Fruit fly (Drosophila melanogaster) whole organism, embryonic: ENCODE data around the gene prg.

Experiments
- Ada2b ChIP-seq: fragments of 200-800 bp; sonication (Bioruptor generic); IDR thresholded peaks from 2 replicates; pipeline ENCODE4 v1.3.6; 2022; ENCODE audit warnings: missing biosample characterization, missing genetic modification characterization
- Aef1 ChIP-seq: fragments of 200-800 bp; sonication (Bioruptor generic); IDR thresholded peaks from 3 replicates; pipeline ENCODE4 v1.3.6; 2022; ENCODE audit warnings: missing biosample characterization, missing genetic modification characterization
- Antp ChIP-seq: fragments of 200-800 bp; sonication (Bioruptor generic); optimal IDR thresholded peaks from 3 replicates; lab custom pipeline; 2016; ENCODE audit warnings: missing biosample characterization, missing genetic modification characterization
- CG1024 ChIP-seq: fragments of 200-800 bp; sonication (Bioruptor generic); IDR thresholded peaks from 2 replicates; pipeline ENCODE4 v1.3.6; 2022; ENCODE audit warnings: missing biosample characterization, missing genetic modification characterization
- CG1602 ChIP-seq: fragments of 200-800 bp; sonication (Bioruptor generic); optimal IDR thresholded peaks from 3 replicates; lab custom pipeline; 2016; ENCODE audit warnings: missing biosample characterization, missing genetic modification characterization
- CG17802 ChIP-seq: fragments of 200-800 bp; sonication (Bioruptor generic); optimal IDR thresholded peaks from 2 replicates; lab custom pipeline; 2018; ENCODE audit warnings: missing biosample characterization, mild to moderate bottlenecking, missing genetic modification characterization, moderate library complexity
- CG18599 ChIP-seq: fragments of 200-800 bp; sonication (Bioruptor generic); optimal IDR thresholded peaks from 3 replicates; lab custom pipeline; 2017; ENCODE audit warnings: missing biosample characterization, missing genetic modification characterization, mild to moderate bottlenecking, moderate library complexity, missing genetic modification reagents
- CG30403 ChIP-seq: fragments of 200-800 bp; sonication (Bioruptor generic); optimal IDR thresholded peaks from 3 replicates; lab custom pipeline; 2016; ENCODE audit warnings: missing biosample characterization, missing genetic modification characterization
- CG3065 ChIP-seq: fragments of 200-800 bp; sonication (Bioruptor generic); optimal IDR thresholded peaks from 2 replicates; lab custom pipeline; 2016; ENCODE audit warnings: missing biosample characterization, missing genetic modification characterization
- CG34422 ChIP-seq: fragments of 200-800 bp; sonication (Bioruptor generic); IDR thresholded peaks from 3 replicates; pipeline ENCODE4 v1.3.6; 2022; ENCODE audit warnings: missing biosample characterization, missing genetic modification characterization
- CG6272 ChIP-seq: fragments of 200-800 bp; sonication (Bioruptor generic); IDR thresholded peaks from 2 replicates; pipeline ENCODE4 v1.3.6; 2022; ENCODE audit warnings: missing biosample characterization, missing genetic modification characterization
- CG8089 ChIP-seq: fragments of 200-800 bp; sonication (Bioruptor generic); optimal IDR thresholded peaks from 3 replicates; lab custom pipeline; 2016; ENCODE audit warnings: missing biosample characterization, missing genetic modification characterization
- CG8765 ChIP-seq: fragments of 200-800 bp; sonication (Bioruptor generic); IDR thresholded peaks from 2 replicates; pipeline ENCODE4 v1.3.6; 2022; ENCODE audit warnings: missing biosample characterization, missing genetic modification characterization
- CG8924 ChIP-seq: fragments of 200-800 bp; optimal IDR thresholded peaks from 3 replicates; lab custom pipeline; 2019; ENCODE audit warnings: missing biosample characterization, mild to moderate bottlenecking, missing genetic modification characterization, moderate library complexity
- CG9215 ChIP-seq: fragments of 200-800 bp; sonication (Bioruptor generic); IDR thresholded peaks from 2 replicates; pipeline ENCODE4 v1.3.6; 2022; ENCODE audit warnings: missing biosample characterization, missing genetic modification characterization
- CHES-1-like ChIP-seq: fragments of 200-800 bp; sonication (Bioruptor generic); optimal IDR thresholded peaks from 2 replicates; lab custom pipeline; 2016; ENCODE audit warnings: missing biosample characterization, missing genetic modification characterization
- CoRest ChIP-seq: fragments of 200-800 bp; sonication (Bioruptor generic); optimal IDR thresholded peaks from 3 replicates; lab custom pipeline; 2018; ENCODE audit warnings: missing biosample characterization, mild to moderate bottlenecking, missing genetic modification characterization, moderate library complexity
- CrebB ChIP-seq: fragments of 200-800 bp; sonication (Bioruptor generic); optimal IDR thresholded peaks from 3 replicates; lab custom pipeline; 2018; ENCODE audit warnings: missing biosample characterization, mild to moderate bottlenecking, missing genetic modification characterization
- Dbx ChIP-seq: fragments of 200-800 bp; sonication (Bioruptor generic); IDR thresholded peaks from 3 replicates; pipeline ENCODE4 v1.3.6; 2022; ENCODE audit warnings: missing biosample characterization, missing genetic modification characterization
- Dip3 ChIP-seq: fragments of 200-800 bp; sonication (Bioruptor generic); optimal IDR thresholded peaks from 3 replicates; lab custom pipeline; 2016; ENCODE audit warnings: missing biosample characterization, missing genetic modification characterization
- Dll ChIP-seq: fragments of 200-800 bp; sonication (Bioruptor generic); IDR thresholded peaks from 4 replicates; pipeline ENCODE4 v1.3.6; 2022; ENCODE audit warnings: missing biosample characterization, missing genetic modification characterization; ENCODE audit not compliant: partially characterized antibody
- Fer1 ChIP-seq: fragments of 200-800 bp; sonication (Bioruptor generic); optimal IDR thresholded peaks from 2 replicates; lab custom pipeline; 2017; ENCODE audit warnings: missing biosample characterization, mild to moderate bottlenecking, missing genetic modification characterization
- HLH4C ChIP-seq: fragments of 200-800 bp; sonication (Bioruptor generic); IDR thresholded peaks from 3 replicates; pipeline ENCODE4 v1.3.6; 2022; ENCODE audit warnings: missing biosample characterization, missing genetic modification characterization; ENCODE audit not compliant: partially characterized antibody
- Optix ChIP-seq: fragments of 200-800 bp; sonication (Bioruptor generic); IDR thresholded peaks from 3 replicates; pipeline ENCODE4 v1.3.6; 2022; ENCODE audit warnings: missing biosample characterization, missing genetic modification characterization
- Pdp1 ChIP-seq, 2 experiments: fragments of 200-800 bp; sonication (Bioruptor generic); optimal IDR thresholded peaks; 3 replicates each; lab custom pipeline; 2016; ENCODE audit warnings: missing biosample characterization in 2 of 2, missing genetic modification characterization in 2 of 2, mild to moderate bottlenecking in 1 of 2, moderate library complexity in 1 of 2
- Sin3A ChIP-seq: fragments of >200 bp; optimal IDR thresholded peaks from 2 replicates; lab custom pipeline; 2018
- Sox102F ChIP-seq: fragments of 200-800 bp; sonication (Bioruptor generic); optimal IDR thresholded peaks from 2 replicates; lab custom pipeline; 2018; ENCODE audit warnings: missing biosample characterization, mild to moderate bottlenecking, missing genetic modification characterization, moderate library complexity
- Sry-δ ChIP-seq: fragments of 200-800 bp; sonication (Bioruptor generic); optimal IDR thresholded peaks from 2 replicates; lab custom pipeline; 2016; ENCODE audit warnings: missing biosample characterization, missing genetic modification characterization
- ac ChIP-seq: fragments of 200-800 bp; sonication (Bioruptor generic); optimal IDR thresholded peaks from 3 replicates; lab custom pipeline; 2017; ENCODE audit warnings: missing biosample characterization, mild to moderate bottlenecking, missing genetic modification characterization
- aop ChIP-seq: fragments of 200-800 bp; sonication (Bioruptor generic); IDR thresholded peaks from 2 replicates; pipeline ENCODE4 v1.3.6; 2022; ENCODE audit warnings: missing biosample characterization, missing genetic modification characterization
- az2 ChIP-seq: fragments of 200-800 bp; sonication (Bioruptor generic); optimal IDR thresholded peaks from 3 replicates; lab custom pipeline; 2016; ENCODE audit warnings: missing biosample characterization, missing genetic modification characterization
- bigmax ChIP-seq: fragments of 200-800 bp; sonication (Bioruptor generic); optimal IDR thresholded peaks from 2 replicates; lab custom pipeline; 2018; ENCODE audit warnings: missing biosample characterization, mild to moderate bottlenecking, missing genetic modification characterization
- cas ChIP-seq: fragments of 200-800 bp; sonication (Bioruptor generic); IDR thresholded peaks from 2 replicates; pipeline ENCODE4 v1.3.6; 2022; ENCODE audit warnings: missing biosample characterization, missing genetic modification characterization
- cato ChIP-seq: fragments of 200-800 bp; sonication (Bioruptor generic); optimal IDR thresholded peaks from 2 replicates; lab custom pipeline; 2016; ENCODE audit warnings: missing biosample characterization, missing genetic modification characterization, borderline replicate concordance
- chif ChIP-seq, 2 experiments: fragments of 200-800 bp; sonication (Bioruptor generic); optimal IDR thresholded peaks; 3 replicates each; lab custom pipeline; 2016; ENCODE audit warnings: missing biosample characterization in 2 of 2, missing genetic modification characterization in 2 of 2
- corto ChIP-seq: fragments of 200-800 bp; sonication (Bioruptor generic); optimal IDR thresholded peaks from 2 replicates; lab custom pipeline; 2016; ENCODE audit warnings: missing biosample characterization, mild to moderate bottlenecking, missing genetic modification characterization, moderate library complexity
- crp ChIP-seq, 2 experiments: fragments of 200-800 bp; sonication (Bioruptor generic); optimal IDR thresholded peaks; 2 replicates in 1 of 2; 3 replicates in 1 of 2; lab custom pipeline; 2017; ENCODE audit warnings: missing biosample characterization in 2 of 2, missing genetic modification characterization in 2 of 2, mild to moderate bottlenecking in 1 of 2, moderate library complexity in 1 of 2
- ewg ChIP-seq: fragments of 200-800 bp; sonication (Bioruptor generic); optimal IDR thresholded peaks from 3 replicates; lab custom pipeline; 2017; ENCODE audit warnings: mild to moderate bottlenecking, missing biosample characterization, missing genetic modification reagents, missing genetic modification characterization
- exex ChIP-seq: fragments of 200-800 bp; sonication (Bioruptor generic); optimal IDR thresholded peaks from 4 replicates; lab custom pipeline; 2018; ENCODE audit warnings: missing biosample characterization, mild to moderate bottlenecking, missing genetic modification characterization, moderate library complexity
- gfzf ChIP-seq: fragments of 200-800 bp; sonication (Bioruptor generic); optimal IDR thresholded peaks from 2 replicates; lab custom pipeline; 2016; ENCODE audit warnings: missing biosample characterization, mild to moderate bottlenecking, missing genetic modification characterization, moderate library complexity
- ind ChIP-seq: fragments of 200-800 bp; sonication (Bioruptor generic); optimal IDR thresholded peaks from 3 replicates; lab custom pipeline; 2016; ENCODE audit warnings: missing biosample characterization, missing genetic modification characterization
- insv ChIP-seq, 2 experiments: fragments of 200-800 bp; sonication (Bioruptor generic); optimal IDR thresholded peaks; 3 replicates each; lab custom pipeline; 2016 to 2018; ENCODE audit warnings: missing biosample characterization in 2 of 2, missing genetic modification characterization in 2 of 2
- lola ChIP-seq, 3 experiments: fragments of >200 bp in 2 of 3; fragments of 200-800 bp in 1 of 3; sonication (Bioruptor generic) in 1 of 3; optimal IDR thresholded peaks; 2 replicates each; lab custom pipeline; 2017 to 2019; ENCODE audit warnings: missing biosample characterization in 3 of 3, missing genetic modification characterization in 3 of 3, mild to moderate bottlenecking in 1 of 3, moderate library complexity in 1 of 3
- luna ChIP-seq: fragments of 200-800 bp; sonication (Bioruptor generic); optimal IDR thresholded peaks from 2 replicates; lab custom pipeline; 2016; ENCODE audit warnings: missing biosample characterization, missing genetic modification characterization
- mld ChIP-seq: fragments of 200-800 bp; sonication (Bioruptor generic); IDR thresholded peaks from 3 replicates; pipeline ENCODE4 v1.3.6; 2022; ENCODE audit warnings: missing biosample characterization, missing genetic modification characterization; ENCODE audit not compliant: partially characterized antibody
- pita ChIP-seq: fragments of 200-800 bp; sonication (Bioruptor generic); optimal IDR thresholded peaks from 2 replicates; lab custom pipeline; 2017; ENCODE audit warnings: missing biosample characterization, mild to moderate bottlenecking, missing genetic modification characterization
- sisA ChIP-seq: fragments of 200-800 bp; sonication (Bioruptor generic); IDR thresholded peaks from 2 replicates; pipeline ENCODE4 v1.3.6; 2022; ENCODE audit warnings: missing biosample characterization, missing genetic modification characterization
- trh ChIP-seq: fragments of 200-800 bp; sonication (Bioruptor generic); optimal IDR thresholded peaks from 2 replicates; lab custom pipeline; 2016; ENCODE audit warnings: missing biosample characterization, missing genetic modification characterization
- ttk ChIP-seq: fragments of 200-800 bp; sonication (Bioruptor generic); IDR thresholded peaks from 2 replicates; pipeline ENCODE4 v2.1.2; 2022; ENCODE audit warnings: missing biosample characterization, missing genetic modification characterization
- vfl ChIP-seq: fragments of 200-800 bp; sonication (Bioruptor generic); optimal IDR thresholded peaks from 2 replicates; lab custom pipeline; 2016; ENCODE audit warnings: missing biosample characterization, missing genetic modification characterization
- yki ChIP-seq: fragments of >200 bp; optimal IDR thresholded peaks from 3 replicates; lab custom pipeline; 2018
- zen2 ChIP-seq: fragments of 200-800 bp; sonication (Bioruptor generic); IDR thresholded peaks from 3 replicates; pipeline ENCODE4 v1.3.6; 2022; ENCODE audit warnings: missing biosample characterization, missing genetic modification characterization; ENCODE audit not compliant: partially characterized antibody

Gene prg

DNA sequence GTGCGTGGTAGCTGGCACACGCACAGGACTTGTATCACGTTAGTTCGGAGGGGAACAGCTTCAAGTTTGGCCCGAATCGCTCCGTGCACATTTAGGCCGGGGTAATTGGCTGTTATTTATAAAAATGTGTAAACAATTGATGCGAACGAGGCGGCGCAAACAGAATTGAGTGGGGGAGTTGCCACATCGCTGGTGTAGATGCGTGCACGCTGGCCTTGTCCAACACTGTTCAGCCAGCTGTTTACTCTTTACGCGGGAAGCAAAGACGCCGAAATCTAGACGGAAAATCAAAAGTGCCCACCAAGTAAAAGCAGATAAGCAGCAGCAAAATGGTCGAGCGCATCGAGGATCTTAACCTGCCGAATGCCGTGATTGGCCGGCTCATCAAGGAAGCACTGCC, 27.1 kb upstream of the prg start, which contains the start of the genes D12 and Chrac-14 (continued):
- TF ChIP-seq gfzf (GFP tag; lab: Kevin White, UChicago): peak; percentile 1
- TF ChIP-seq crp (GFP tag; optimal IDR thresholded peaks at IDR 0.05; lab: Kevin White, UChicago): peak; percentile 60 to 92
- peak; percentile 56 for TF ChIP-seq Antp (GFP tag; lab: Kevin White, UChicago)
- no peak for TF ChIP-seq cas (GFP tag; lab: Robert Waterston, UW)
- TF ChIP-seq CG8089 (GFP tag; lab: Kevin White, UChicago): peak; percentile 18
- TF ChIP-seq Ada2b (GFP tag; lab: Robert Waterston, UW): no peak
- no peak for TF ChIP-seq lola (GFP tag; optimal IDR thresholded peaks at IDR 0.05; lab: Kevin White, UChicago)
- no peak for TF ChIP-seq Optix (GFP tag; lab: Robert Waterston, UW)
- no peak for TF ChIP-seq trh (GFP tag; lab: Kevin White, UChicago)
- TF ChIP-seq CG18599 (GFP tag; lab: Kevin White, UChicago): no peak
- TF ChIP-seq vfl: no peak
- no peak for TF ChIP-seq insv (GFP tag; optimal IDR thresholded peaks at IDR 0.05; lab: Kevin White, UChicago)
- no peak for TF ChIP-seq zen2 (GFP tag; lab: Robert Waterston, UW)
- no peak for TF ChIP-seq az2 (GFP tag; lab: Kevin White, UChicago)
- TF ChIP-seq ewg (GFP tag; lab: Kevin White, UChicago): peak; percentile 37
- peak; percentile 11 for TF ChIP-seq luna (GFP tag; lab: Kevin White, UChicago)
- TF ChIP-seq Dll (GFP tag; lab: Robert Waterston, UW): 0 out of 4 replicates have a peak, but pooled peaks have one; percentile 26
- TF ChIP-seq aop: no peak
- peak; percentile 13; the same call in 1 of the 2 replicates for TF ChIP-seq sisA (GFP tag; lab: Robert Waterston, UW)
- TF ChIP-seq bigmax (GFP tag; lab: Kevin White, UChicago): no peak
- no peak for TF ChIP-seq CG30403 (GFP tag; lab: Kevin White, UChicago)
- no peak for TF ChIP-seq CG8765 (GFP tag; lab: Robert Waterston, UW)
- TF ChIP-seq Dbx: no peak; the same call in 2 of the 3 replicates
- TF ChIP-seq Aef1 (GFP tag; lab: Robert Waterston, UW): no peak
- TF ChIP-seq CG3065 (GFP tag; lab: Kevin White, UChicago): no peak
- TF ChIP-seq Dip3: no peak
- no peak for TF ChIP-seq HLH4C
- peak; percentile 50 for TF ChIP-seq Sin3A (lab: Kevin White, UChicago)
- TF ChIP-seq ttk (GFP tag; lab: Robert Waterston, UW): no peak
- TF ChIP-seq ind (GFP tag; lab: Kevin White, UChicago): peak; percentile 25
- TF ChIP-seq chif (GFP tag; optimal IDR thresholded peaks at IDR 0.05; lab: Kevin White, UChicago): no peak
- no peak for TF ChIP-seq Fer1 (GFP tag; lab: Kevin White, UChicago)
- no peak for TF ChIP-seq CHES-1-like (GFP tag; lab: Kevin White, UChicago)
- TF ChIP-seq yki (lab: Kevin White, UChicago): no peak
- no peak for TF ChIP-seq CoRest (tag; lab: Kevin White, UChicago)
- no peak for TF ChIP-seq mld (GFP tag; lab: Robert Waterston, UW)
- no peak for TF ChIP-seq ac (GFP tag; lab: Kevin White, UChicago)
- no peak for TF ChIP-seq CrebB
- no peak for TF ChIP-seq Sox102F (GFP tag; lab: Kevin White, UChicago)
- TF ChIP-seq cato: no peak
- TF ChIP-seq CG6272 (GFP tag; lab: Robert Waterston, UW): no peak
- TF ChIP-seq pita (GFP tag; lab: Kevin White, UChicago): no peak
- TF ChIP-seq CG34422 (GFP tag; lab: Robert Waterston, UW): peak; percentile 39; the same call in 1 of the 3 replicates
- no peak for TF ChIP-seq exex
- TF ChIP-seq CG1024 (GFP tag; lab: Robert Waterston, UW): no peak
- no peak for TF ChIP-seq corto
- TF ChIP-seq CG8924 (tag; lab: Kevin White, UChicago): no peak
- no peak for TF ChIP-seq CG1602 (GFP tag; lab: Kevin White, UChicago)
- TF ChIP-seq Pdp1 (GFP tag; optimal IDR thresholded peaks at IDR 0.05; lab: Kevin White, UChicago): no peak
- no peak for TF ChIP-seq CG9215 (GFP tag; lab: Robert Waterston, UW)
- peak; percentile 22 for TF ChIP-seq Sry-δ (GFP tag; lab: Kevin White, UChicago)
- no peak for TF ChIP-seq CG17802 (tag; lab: Kevin White, UChicago)
